Worm (Caenorhabditis elegans) whole organism, L4 larva: ENCODE results near the gene fbxa-165.

ENCODE experiments used
- aha-1 ChIP-seq: fragments of 150-350 bp; peaks from one replicate; lab custom pipeline; 2014; ENCODE audit warnings: missing biosample characterization, missing genetic modification characterization
- ama-1 ChIP-seq: fragments of 150-350 bp; optimal IDR thresholded peaks from 2 replicates; lab custom pipeline; 2014; ENCODE audit warnings: inconsistent platforms, mixed read lengths
- daf-19 ChIP-seq: fragments of 200-800 bp; sonication (Bioruptor generic); conservative IDR thresholded peaks from 2 replicates; pipeline ENCODE4 v1.3.6; 2022; ENCODE audit warnings: missing genetic modification characterization, missing compliant biosample characterization
- dmd-8 ChIP-seq: fragments of 200-800 bp; sonication (Bioruptor generic); IDR thresholded peaks from 2 replicates; pipeline ENCODE4 v1.3.6; 2022; ENCODE audit warnings: missing genetic modification characterization, missing compliant biosample characterization
- dpl-1 ChIP-seq: fragments of 150-350 bp; optimal IDR thresholded peaks from 2 replicates; lab custom pipeline; 2014; ENCODE audit warnings: missing biosample characterization, missing genetic modification reagents, missing genetic modification characterization
- lin-13 ChIP-seq: fragments of 150-350 bp; optimal IDR thresholded peaks from 2 replicates; lab custom pipeline; 2014; ENCODE audit warnings: missing biosample characterization, missing genetic modification reagents, missing genetic modification characterization
- lin-15B ChIP-seq: fragments of 150-350 bp; sonication (generic microtip); optimal IDR thresholded peaks from 3 replicates; lab custom pipeline; 2014; ENCODE audit warnings: missing biosample characterization, missing genetic modification characterization
- lir-3 ChIP-seq: sonication (generic microtip); optimal IDR thresholded peaks from 2 replicates; lab custom pipeline; 2016; ENCODE audit warnings: mild to moderate bottlenecking, missing genetic modification characterization, missing compliant biosample characterization
- mep-1 ChIP-seq: fragments of 150-350 bp; sonication (generic microtip); optimal IDR thresholded peaks from 3 replicates; lab custom pipeline; 2014; ENCODE audit warnings: missing biosample characterization, missing genetic modification characterization
- pqm-1 ChIP-seq: sonication (generic microtip); optimal IDR thresholded peaks from 2 replicates; lab custom pipeline; 2017; ENCODE audit warnings: missing biosample characterization, missing genetic modification characterization
- sdz-12 ChIP-seq: fragments of 200-800 bp; sonication (Bioruptor generic); optimal IDR thresholded peaks from 2 replicates; lab custom pipeline; 2018; ENCODE audit warnings: mild to moderate bottlenecking, missing genetic modification characterization, missing compliant biosample characterization

DNA sequence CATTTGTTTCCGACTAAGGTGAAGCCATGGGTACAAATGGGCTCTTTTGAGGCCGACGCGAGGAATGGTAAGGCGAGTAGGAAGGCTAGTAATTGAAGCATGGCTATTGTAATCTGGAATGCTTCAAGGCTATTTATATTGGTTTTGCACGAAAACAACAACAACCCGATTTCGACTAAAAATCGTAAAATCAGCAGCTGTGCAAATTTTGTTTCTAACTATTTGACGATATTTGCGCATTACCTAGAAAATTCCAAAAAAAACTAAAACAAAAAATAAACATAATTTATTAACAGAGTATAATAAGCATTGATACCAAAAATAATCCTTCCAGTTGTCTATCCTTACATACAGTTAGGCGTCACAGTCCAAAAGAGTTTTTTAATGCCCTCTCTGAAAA, 21.1 kb downstream of the fbxa-165 start, which contains the start of gene clec-20:
- TF ChIP-seq daf-19 (GFP tag; lab: Robert Waterston, UW) (no peak), pqm-1 (tag; lab: Kevin White, UChicago) (no peak), lin-13 (GFP tag; lab: Kevin White, UChicago) (no peak), lir-3 (no peak), dpl-1 (GFP tag; lab: Kevin White, UChicago) (no peak), aha-1 (tag; lab: Kevin White, UChicago) (no peak), mep-1 (tag; lab: Kevin White, UChicago) (no peak), dmd-8 (GFP tag; lab: Robert Waterston, UW) (no peak), sdz-12 (GFP tag; lab: Kevin White, UChicago) (no peak), ama-1 (lab: Kevin White, UChicago) (no peak), lin-15B (tag; lab: Kevin White, UChicago) (no peak)
